Worm (Caenorhabditis elegans): ENCODE measurements around the gene F49A5.10.

Gene F49A5.10

ce11 chrV:16919675-16920074 lies 44.6 kb downstream of the F49A5.10 start:
- TF ChIP-seq T23F11.4 (GFP tag; optimal IDR thresholded peaks at IDR 0.05), result no peak

DNA sequence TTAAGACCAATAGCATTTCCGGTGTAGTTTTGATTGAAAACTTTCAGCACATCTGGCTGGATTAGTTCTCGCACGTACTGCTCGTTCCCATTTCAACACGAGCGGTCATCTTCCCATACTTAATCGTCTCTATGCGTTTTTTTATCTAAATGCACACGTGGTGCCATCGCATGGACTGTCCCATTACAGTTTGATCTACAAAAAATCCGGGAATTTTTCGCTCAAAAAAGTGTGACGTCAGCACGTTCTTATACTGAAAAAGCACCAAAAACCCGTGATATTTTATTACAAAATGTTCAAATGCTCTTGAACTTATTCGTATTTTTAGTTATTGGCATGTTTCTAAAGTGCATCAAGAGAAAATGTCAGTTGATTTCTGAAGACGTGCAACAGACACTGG lies 46.9 kb downstream of the F49A5.10 start, which contains the start of gene Y102A5C.4:
Gene Y102A5C.4, plus strand, starts transcription at position 301 of the 400 bp plus-strand sequence.
- no peak for TF ChIP-seq ceh-30 (tag; optimal IDR thresholded peaks at IDR 0.05)
- TF ChIP-seq nhr-232 (tag; optimal IDR thresholded peaks at IDR 0.05), result no peak
- no peak for TF ChIP-seq ceh-34 (tag; optimal IDR thresholded peaks at IDR 0.05)
- TF ChIP-seq che-1 (tag; optimal IDR thresholded peaks at IDR 0.05), result no peak
- no peak for TF ChIP-seq ama-1 (optimal IDR thresholded peaks at IDR 0.05)
